Fruit fly (Drosophila melanogaster) S2 (cell line): ENCODE results near the gene CG17782.
A peak's percentile ranks its signal among the peaks of the same experiment; 100 is the strongest.

Source experiments
- CG8478 ChIP-seq: fragments of >200 bp; optimal IDR thresholded peaks from 2 replicates; lab custom pipeline; 2018
- CTCF ChIP-seq, 2 experiments: fragments of >200 bp; optimal IDR thresholded peaks; 2 replicates each; lab custom pipeline; 2018

CG17782 gene

dm6 chr3R:24353448-24353847 is 19.1 kb downstream of the CG17782 start:
- TF ChIP-seq CTCF (optimal IDR thresholded peaks at IDR 0.05; lab: Kevin White, UChicago) (no peak), CG8478 (no peak)

- no peak for TF ChIP-seq CTCF (optimal IDR thresholded peaks at IDR 0.05; lab: Kevin White, UChicago)
- no peak for TF ChIP-seq CG8478
Observed at dm6 chr3R:24348420-24349190, 24.0 kb downstream of the CG17782 start, which contains the start of the genes CG5746 and CG6454. CG5746 (minus strand) TSS chr3R:24348791. CG6454 (plus strand) TSS chr3R:24349182.

dm6 chr3R:24341251-24341650 is 31.3 kb downstream of the CG17782 start, which contains the start of gene Ms:
Ms (plus strand) TSS chr3R:24341551.
- TF ChIP-seq CG8478 (no peak), CTCF (optimal IDR thresholded peaks at IDR 0.05; lab: Kevin White, UChicago) (no peak)

dm6 chr3R:24336622-24337021 is 35.9 kb downstream of the CG17782 start, which contains the start of gene CG6432:
CG6432 (plus strand) TSS chr3R:24336922.
- TF ChIP-seq CTCF (optimal IDR thresholded peaks at IDR 0.05; lab: Kevin White, UChicago) = no peak
- no peak for TF ChIP-seq CG8478

dm6 chr3R:24333182-24333808 is 39.3 kb downstream of the CG17782 start, which contains the start of the genes Rrp5 and Dis3:
Rrp5 (minus strand) TSS chr3R:24333316.
Dis3 (plus strand) TSS chr3R:24333433.
- no peak for TF ChIP-seq CG8478
- TF ChIP-seq CTCF (optimal IDR thresholded peaks at IDR 0.05; lab: Kevin White, UChicago) = peak; percentile 57 to 66
